Fruit fly (Drosophila melanogaster) whole organism, embryonic: ENCODE measurements around the gene CG31213.
A peak's percentile ranks its signal among the peaks of the same experiment; 100 is the strongest.

Experiments used
- Aef1 ChIP-seq: fragments of 200-800 bp; sonication (Bioruptor generic); IDR thresholded peaks from 3 replicates; pipeline ENCODE4 v1.3.6; 2022; ENCODE audit warnings: missing biosample characterization, missing genetic modification characterization
- Atf6 ChIP-seq: fragments of 200-800 bp; sonication (Bioruptor generic); IDR thresholded peaks from 2 replicates; pipeline ENCODE4 v1.3.6; 2022; ENCODE audit warnings: missing biosample characterization, missing genetic modification characterization
- Awh ChIP-seq: fragments of 200-800 bp; sonication (Bioruptor generic); IDR thresholded peaks from 2 replicates; pipeline ENCODE4, ENCODE4 v1.3.6; 2022; ENCODE audit warnings: missing biosample characterization, missing genetic modification characterization
- Blimp-1 ChIP-seq: fragments of 200-800 bp; sonication (Bioruptor generic); optimal IDR thresholded peaks from 3 replicates; lab custom pipeline; 2018; ENCODE audit warnings: missing biosample characterization, missing genetic modification characterization, mild to moderate bottlenecking, moderate library complexity, missing genetic modification reagents
- CG11093 ChIP-seq: fragments of 200-800 bp; sonication (Bioruptor generic); IDR thresholded peaks from 3 replicates; pipeline ENCODE4 v1.3.6; 2022; ENCODE audit warnings: missing biosample characterization, missing genetic modification characterization
- CG11504 ChIP-seq: fragments of 200-800 bp; sonication (Bioruptor generic); optimal IDR thresholded peaks from 3 replicates; lab custom pipeline; 2019; ENCODE audit warnings: missing biosample characterization, mild to moderate bottlenecking, missing genetic modification characterization, moderate library complexity
- CG11723 ChIP-seq: fragments of 200-800 bp; sonication (Bioruptor generic); optimal IDR thresholded peaks from 2 replicates; lab custom pipeline; 2017; ENCODE audit warnings: missing biosample characterization, mild to moderate bottlenecking, missing genetic modification characterization
- CG12942 ChIP-seq: fragments of 200-800 bp; sonication (Bioruptor generic); optimal IDR thresholded peaks from 3 replicates; lab custom pipeline; 2016; ENCODE audit warnings: missing biosample characterization, missing genetic modification characterization
- CG15479 ChIP-seq: fragments of 200-800 bp; sonication (Bioruptor generic); optimal IDR thresholded peaks from 3 replicates; lab custom pipeline; 2019; ENCODE audit warnings: missing biosample characterization, mild to moderate bottlenecking, missing genetic modification characterization, moderate library complexity
- CG1647 ChIP-seq: fragments of 200-800 bp; sonication (Bioruptor generic); optimal IDR thresholded peaks from 3 replicates; lab custom pipeline; 2016; ENCODE audit warnings: missing biosample characterization, missing genetic modification characterization
- CG16813 ChIP-seq: fragments of 200-800 bp; sonication (Bioruptor generic); IDR thresholded peaks from 3 replicates; pipeline ENCODE4 v1.3.6; 2022; ENCODE audit warnings: missing biosample characterization, missing genetic modification characterization; ENCODE audit not compliant: partially characterized antibody
- CG17186 ChIP-seq: fragments of 200-800 bp; sonication (Bioruptor generic); optimal IDR thresholded peaks from 3 replicates; lab custom pipeline; 2017; ENCODE audit warnings: missing biosample characterization, missing genetic modification reagents, missing genetic modification characterization
- CG17359 ChIP-seq: fragments of 200-800 bp; sonication (Bioruptor generic); optimal IDR thresholded peaks from 3 replicates; lab custom pipeline; 2018; ENCODE audit warnings: missing biosample characterization, mild to moderate bottlenecking, missing genetic modification characterization, moderate library complexity
- CG33213 ChIP-seq: fragments of 200-800 bp; sonication (Bioruptor generic); optimal IDR thresholded peaks from 3 replicates; lab custom pipeline; 2016; ENCODE audit warnings: missing biosample characterization, missing genetic modification characterization
- CG6813 ChIP-seq: fragments of 200-800 bp; sonication (Bioruptor generic); optimal IDR thresholded peaks from 2 replicates; lab custom pipeline; 2017; ENCODE audit warnings: missing biosample characterization, missing genetic modification characterization, mild to moderate bottlenecking, moderate library complexity, missing genetic modification reagents
- CG7839 ChIP-seq: fragments of 200-800 bp; sonication (Bioruptor generic); optimal IDR thresholded peaks from 3 replicates; lab custom pipeline; 2018; ENCODE audit warnings: missing biosample characterization, mild to moderate bottlenecking, missing genetic modification characterization, moderate library complexity
- Chrac-16 ChIP-seq: fragments of 200-800 bp; sonication (Bioruptor generic); optimal IDR thresholded peaks from 3 replicates; lab custom pipeline; 2016; ENCODE audit warnings: missing biosample characterization, missing genetic modification characterization
- Dfd ChIP-seq, 2 experiments: fragments of >200 bp; optimal IDR thresholded peaks; 2 replicates each; lab custom pipeline; 2017; ENCODE audit warnings: missing biosample characterization in 2 of 2, missing genetic modification characterization in 2 of 2
- Dll ChIP-seq: fragments of 200-800 bp; sonication (Bioruptor generic); IDR thresholded peaks from 4 replicates; pipeline ENCODE4 v1.3.6; 2022; ENCODE audit warnings: missing biosample characterization, missing genetic modification characterization; ENCODE audit not compliant: partially characterized antibody
- E2f2 ChIP-seq: fragments of 200-800 bp; sonication (Bioruptor generic); IDR thresholded peaks from 2 replicates; pipeline ENCODE4 v1.3.6; 2022; ENCODE audit warnings: missing biosample characterization, missing genetic modification characterization
- Eip74EF ChIP-seq, 2 experiments: fragments of 200-800 bp in 1 of 2; fragments of >200 bp in 1 of 2; sonication (Bioruptor generic) in 1 of 2; optimal IDR thresholded peaks; 2 replicates each; lab custom pipeline; 2017 to 2019; ENCODE audit warnings: missing biosample characterization in 2 of 2, missing genetic modification characterization in 2 of 2, mild to moderate bottlenecking in 1 of 2, moderate library complexity in 1 of 2
- Ets97D ChIP-seq: fragments of 200-800 bp; sonication (Bioruptor generic); optimal IDR thresholded peaks from 3 replicates; lab custom pipeline; 2016; ENCODE audit warnings: missing biosample characterization, missing genetic modification characterization
- Hey ChIP-seq: fragments of 200-800 bp; sonication (Bioruptor generic); optimal IDR thresholded peaks from 3 replicates; lab custom pipeline; 2018; ENCODE audit warnings: missing biosample characterization, mild to moderate bottlenecking, missing genetic modification characterization
- HmgD ChIP-seq: fragments of 200-800 bp; sonication (Bioruptor generic); optimal IDR thresholded peaks from 3 replicates; lab custom pipeline; 2016; ENCODE audit warnings: missing biosample characterization, missing genetic modification characterization
- Mrtf ChIP-seq: fragments of 200-800 bp; sonication (Bioruptor generic); IDR thresholded peaks from 3 replicates; pipeline ENCODE4 v1.3.6; 2022; ENCODE audit warnings: missing biosample characterization, missing genetic modification characterization
- Poxn ChIP-seq: fragments of 200-800 bp; sonication (Bioruptor generic); IDR thresholded peaks from 2 replicates; pipeline ENCODE4 v1.3.6; 2022; ENCODE audit warnings: missing biosample characterization, missing genetic modification characterization
- Six4 ChIP-seq: fragments of 200-800 bp; sonication (Bioruptor generic); optimal IDR thresholded peaks from 2 replicates; lab custom pipeline; 2016; ENCODE audit warnings: missing biosample characterization, missing genetic modification characterization
- Sry-δ ChIP-seq: fragments of 200-800 bp; sonication (Bioruptor generic); optimal IDR thresholded peaks from 2 replicates; lab custom pipeline; 2016; ENCODE audit warnings: missing biosample characterization, missing genetic modification characterization
- Ssrp ChIP-seq: fragments of 200-800 bp; sonication (Bioruptor generic); optimal IDR thresholded peaks from 2 replicates; lab custom pipeline; 2018; ENCODE audit warnings: missing biosample characterization, mild to moderate bottlenecking, missing genetic modification characterization, moderate library complexity
- amos ChIP-seq: fragments of 200-800 bp; sonication (Bioruptor generic); IDR thresholded peaks from 2 replicates; pipeline ENCODE4 v1.3.6; 2022; ENCODE audit warnings: missing biosample characterization, missing genetic modification characterization; ENCODE audit not compliant: partially characterized antibody
- ash1 ChIP-seq: fragments of 200-800 bp; sonication (Bioruptor generic); optimal IDR thresholded peaks from 2 replicates; lab custom pipeline; 2018; ENCODE audit warnings: missing biosample characterization, mild to moderate bottlenecking, missing genetic modification characterization
- bbx ChIP-seq: fragments of 200-800 bp; sonication (Bioruptor generic); IDR thresholded peaks from 2 replicates; pipeline ENCODE4 v1.3.6; 2022; ENCODE audit warnings: missing biosample characterization, missing genetic modification characterization; ENCODE audit not compliant: partially characterized antibody
- cwo ChIP-seq: fragments of 200-800 bp; sonication (Bioruptor generic); optimal IDR thresholded peaks from 3 replicates; lab custom pipeline; 2017; ENCODE audit warnings: missing biosample characterization, missing genetic modification characterization, mild to moderate bottlenecking, moderate library complexity, missing genetic modification reagents
- eve ChIP-seq, 2 experiments: fragments of >200 bp; optimal IDR thresholded peaks; 2 replicates each; lab custom pipeline; 2017; ENCODE audit warnings: missing biosample characterization in 2 of 2, missing genetic modification characterization in 2 of 2
- fru ChIP-seq: fragments of >200 bp; optimal IDR thresholded peaks from 2 replicates; lab custom pipeline; 2017
- gt ChIP-seq: fragments of 200-800 bp; sonication (Bioruptor generic); IDR thresholded peaks from 2 replicates; pipeline ENCODE4 v1.3.6; 2022; ENCODE audit warnings: missing biosample characterization, missing genetic modification characterization
- jigr1 ChIP-seq: fragments of 200-800 bp; sonication (Bioruptor generic); IDR thresholded peaks from 3 replicates; pipeline ENCODE4 v1.3.6; 2022; ENCODE audit warnings: missing biosample characterization, missing genetic modification characterization
- jing ChIP-seq: fragments of 200-800 bp; sonication (Bioruptor generic); optimal IDR thresholded peaks from 2 replicates; lab custom pipeline; 2018; ENCODE audit warnings: missing biosample characterization, mild to moderate bottlenecking, missing genetic modification characterization
- jumu ChIP-seq: fragments of 200-800 bp; sonication (Bioruptor generic); optimal IDR thresholded peaks from 3 replicates; lab custom pipeline; 2016; ENCODE audit warnings: missing biosample characterization, missing genetic modification characterization
- mam ChIP-seq: fragments of 200-800 bp; sonication (Bioruptor generic); optimal IDR thresholded peaks from 3 replicates; lab custom pipeline; 2016; ENCODE audit warnings: missing biosample characterization, missing genetic modification characterization
- nerfin-2 ChIP-seq: fragments of 200-800 bp; sonication (Bioruptor generic); IDR thresholded peaks from 2 replicates; pipeline ENCODE4 v1.3.6; 2022; ENCODE audit warnings: missing biosample characterization, missing genetic modification characterization; ENCODE audit not compliant: partially characterized antibody
- pb ChIP-seq: fragments of 200-800 bp; sonication (Bioruptor generic); optimal IDR thresholded peaks from 3 replicates; lab custom pipeline; 2016; ENCODE audit warnings: missing biosample characterization, missing genetic modification characterization
- repo ChIP-seq: fragments of 200-800 bp; sonication (Bioruptor generic); optimal IDR thresholded peaks from 2 replicates; lab custom pipeline; 2016; ENCODE audit warnings: missing biosample characterization, missing genetic modification characterization
- row ChIP-seq: fragments of 200-800 bp; sonication (Bioruptor generic); IDR thresholded peaks from 3 replicates; pipeline ENCODE4 v1.3.6; 2022; ENCODE audit warnings: missing biosample characterization, missing genetic modification characterization
- sd ChIP-seq: fragments of 200-800 bp; sonication (Bioruptor generic); optimal IDR thresholded peaks from 3 replicates; lab custom pipeline; 2018; ENCODE audit warnings: missing biosample characterization, mild to moderate bottlenecking, missing genetic modification characterization, moderate library complexity
- ssp ChIP-seq: fragments of 200-800 bp; sonication (Bioruptor generic); IDR thresholded peaks from 2 replicates; pipeline ENCODE4 v1.3.6; 2022; ENCODE audit warnings: missing biosample characterization, missing genetic modification characterization
- trem ChIP-seq: fragments of 200-800 bp; optimal IDR thresholded peaks from 3 replicates; lab custom pipeline; 2019; ENCODE audit warnings: missing biosample characterization, mild to moderate bottlenecking, missing genetic modification characterization, moderate library complexity
- zen ChIP-seq: fragments of 200-800 bp; sonication (Bioruptor generic); optimal IDR thresholded peaks from 3 replicates; lab custom pipeline; 2018; ENCODE audit warnings: missing biosample characterization, mild to moderate bottlenecking, missing genetic modification characterization, moderate library complexity
- zfh2 ChIP-seq: fragments of 200-800 bp; sonication (Bioruptor generic); optimal IDR thresholded peaks from 2 replicates; lab custom pipeline; 2016; ENCODE audit warnings: missing biosample characterization, missing genetic modification characterization

Gene CG31213

DNA sequence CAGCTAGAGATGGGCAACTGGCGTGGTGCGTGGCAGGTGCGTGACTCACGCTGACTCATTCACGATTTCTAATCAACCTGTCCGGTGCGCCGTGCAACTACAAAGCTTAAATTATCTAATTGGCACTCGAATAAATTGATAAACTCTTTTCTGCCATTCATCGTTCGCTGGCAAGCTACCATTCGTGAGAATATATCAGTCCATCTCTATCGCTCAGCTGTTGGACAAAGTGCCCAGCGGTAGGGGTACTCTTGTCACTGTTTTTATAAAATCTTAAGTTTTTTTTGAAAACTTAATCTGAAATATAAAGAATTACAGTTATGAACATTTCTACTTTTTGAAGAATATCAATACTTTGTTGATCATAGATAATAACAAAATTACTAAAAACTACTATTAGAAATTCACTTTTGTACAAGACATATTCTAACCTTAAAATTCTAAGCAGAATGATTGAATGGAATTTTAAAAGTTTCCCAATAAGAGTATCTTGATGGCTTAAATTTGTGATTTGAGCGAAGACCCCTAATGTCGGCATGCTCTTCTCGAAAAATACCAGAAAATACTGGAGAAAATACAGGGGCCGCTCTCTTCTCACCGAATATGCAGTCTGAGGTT, 48.6 kb downstream of the CG31213 start, which contains the start of the genes PIG-L and psidin (continued):
- TF ChIP-seq Poxn (GFP tag; lab: Robert Waterston, UW) (no peak), Mrtf (GFP tag; lab: Robert Waterston, UW) (peak; percentile 42; the same call in 2 of the 3 replicates), Ssrp (tag; lab: Kevin White, UChicago) (peak; percentile 85), CG1647 (GFP tag; lab: Kevin White, UChicago) (no peak), repo (GFP tag; lab: Kevin White, UChicago) (peak; percentile 36), gt (GFP tag; lab: Robert Waterston, UW) (peak; percentile 32), nerfin-2 (GFP tag; lab: Robert Waterston, UW) (peak; percentile 91), jigr1 (GFP tag; lab: Robert Waterston, UW) (peak; percentile 73; the same call in 2 of the 3 replicates), E2f2 (GFP tag; lab: Robert Waterston, UW) (peak; percentile 48; the same call in 1 of the 2 replicates), pb (GFP tag; lab: Kevin White, UChicago) (peak; percentile 37), CG7839 (tag; lab: Kevin White, UChicago) (peak; percentile 88), Awh (0 out of 2 replicates have a peak, but pooled peaks have one; percentile 21), Dll (peak; percentile 98), zfh2 (GFP tag; lab: Kevin White, UChicago) (peak; percentile 81), cwo (GFP tag; lab: Kevin White, UChicago) (peak; percentile 43), Dfd (GFP tag; optimal IDR thresholded peaks at IDR 0.05; lab: Kevin White, UChicago) (no peak), Aef1 (GFP tag; lab: Robert Waterston, UW) (peak; percentile 61), ssp (GFP tag; lab: Robert Waterston, UW) (peak; percentile 71), CG15479 (GFP tag; lab: Kevin White, UChicago) (peak; percentile 14), CG11093 (peak; percentile 47; the same call in 2 of the 3 replicates), Chrac-16 (peak; percentile 80), bbx (GFP tag; lab: Robert Waterston, UW) (peak; percentile 95), ash1 (no peak), Six4 (GFP tag; lab: Kevin White, UChicago) (peak; percentile 50), eve (GFP tag; optimal IDR thresholded peaks at IDR 0.05; lab: Kevin White, UChicago) (no peak), CG16813 (GFP tag; lab: Robert Waterston, UW) (peak; percentile 97), trem (peak; percentile 70), Ets97D (GFP tag; lab: Kevin White, UChicago) (peak; percentile 69), mam (GFP tag; lab: Kevin White, UChicago) (peak; percentile 79), CG17186 (GFP tag; lab: Kevin White, UChicago) (peak; percentile 70), jing (GFP tag; lab: Kevin White, UChicago) (peak; percentile 60), CG6813 (peak; percentile 20), Blimp-1 (GFP tag; lab: Kevin White, UChicago) (no peak), zen (peak; percentile 80), HmgD (GFP tag; lab: Kevin White, UChicago) (no peak), CG17359 (peak; percentile 57), amos (peak; percentile 92), fru (lab: Kevin White, UChicago) (no peak), CG12942 (peak; percentile 80), Hey (tag; lab: Kevin White, UChicago) (no peak), Atf6 (0 out of 2 replicates have a peak, but pooled peaks have one; percentile 11), Sry-δ (GFP tag; lab: Kevin White, UChicago) (peak; percentile 92), CG11504 (tag; lab: Kevin White, UChicago) (peak; percentile 80), sd (peak; percentile 83), CG11723 (peak; percentile 56), row (GFP tag; lab: Robert Waterston, UW) (peak; percentile 94), jumu (peak; percentile 57), CG33213 (GFP tag; lab: Kevin White, UChicago) (peak; percentile 56), Eip74EF (GFP tag; optimal IDR thresholded peaks at IDR 0.05; lab: Kevin White, UChicago) (no peak)
